Worm (Caenorhabditis elegans): ENCODE data around the gene C31B8.16.

The C31B8.16 gene

DNA sequence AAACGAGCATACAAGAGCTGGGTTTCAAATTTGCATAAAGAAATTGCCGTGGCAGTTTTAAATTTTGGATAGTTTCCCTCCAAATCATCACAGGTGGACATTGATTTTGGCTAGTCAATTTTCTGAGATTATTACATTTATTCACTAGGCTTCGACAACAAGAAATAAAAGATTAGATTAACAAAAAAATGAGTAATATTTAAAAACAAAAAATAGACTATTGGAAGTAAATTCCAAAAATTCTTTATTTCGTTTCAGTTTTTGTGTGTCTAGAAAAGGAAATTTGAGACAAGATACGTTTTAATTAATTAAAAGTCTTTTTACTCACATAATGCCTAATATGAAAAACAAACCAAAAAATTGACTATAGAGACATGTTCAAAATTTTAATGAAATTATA, 28.3 kb downstream of the C31B8.16 start, which contains the start of gene srw-142:
Gene srw-142 (minus strand): TSS at position 101 of the 400 bp plus-strand sequence.
- no peak for TF ChIP-seq elt-2 (tag; optimal IDR thresholded peaks at IDR 0.05)
- TF ChIP-seq aly-2 (tag; optimal IDR thresholded peaks at IDR 0.05): no peak
- no peak for TF ChIP-seq nhr-23 (tag; optimal IDR thresholded peaks at IDR 0.05)
- no peak for TF ChIP-seq lin-15B (tag; optimal IDR thresholded peaks at IDR 0.05)
- TF ChIP-seq skn-1 (tag; optimal IDR thresholded peaks at IDR 0.05): no peak
- no peak for TF ChIP-seq mdl-1 (tag; optimal IDR thresholded peaks at IDR 0.05)
- no peak for TF ChIP-seq ceh-82 (tag; optimal IDR thresholded peaks at IDR 0.05)
- no peak for TF ChIP-seq zag-1 (tag; optimal IDR thresholded peaks at IDR 0.05)
- no peak for TF ChIP-seq ZK546.5 (tag; optimal IDR thresholded peaks at IDR 0.05)
- TF ChIP-seq mml-1 (tag; optimal IDR thresholded peaks at IDR 0.05): no peak
- TF ChIP-seq nhr-76 (tag; optimal IDR thresholded peaks at IDR 0.05): no peak
- TF ChIP-seq fkh-2 (tag; optimal IDR thresholded peaks at IDR 0.05): no peak
- no peak for TF ChIP-seq tbx-2 (tag; optimal IDR thresholded peaks at IDR 0.05)
- no peak for TF ChIP-seq nhr-237 (tag; optimal IDR thresholded peaks at IDR 0.05)

- TF ChIP-seq fkh-10 (GFP tag; optimal IDR thresholded peaks at IDR 0.05) (no peak), mdl-1 (tag; optimal IDR thresholded peaks at IDR 0.05) (no peak)
These were observed 31.0 kb downstream of the C31B8.16 start, which contains the start of gene srw-144 for ce11 chrV:2960894-2961293. Gene srw-144 (minus strand): TSS chrV:2960994.

DNA sequence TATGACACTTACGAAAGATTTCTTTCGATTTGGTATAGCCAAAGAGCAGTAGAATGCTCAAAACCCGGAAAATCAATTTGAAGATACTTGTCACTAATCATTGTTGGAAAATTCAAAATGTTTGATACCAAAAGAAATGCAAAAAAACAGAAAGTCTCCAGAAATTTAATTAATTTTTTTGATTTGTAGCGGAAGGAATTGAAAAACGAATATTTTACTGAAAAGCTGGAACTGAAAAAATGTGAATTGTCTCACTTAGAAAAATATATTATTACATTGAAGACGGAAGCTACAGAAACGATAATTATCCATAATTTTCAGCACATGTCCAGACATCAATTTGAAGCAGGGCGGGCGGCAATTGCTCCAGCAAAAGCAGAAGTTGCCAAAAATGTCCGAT, 33.1 kb downstream of the C31B8.16 start, which contains the start of gene srw-138:
Gene srw-138 (minus strand): TSS at position 101 of the 400 bp plus-strand sequence.
- TF ChIP-seq snpc-4 (tag; optimal IDR thresholded peaks at IDR 0.05): no peak
- TF ChIP-seq fkh-10 (GFP tag; optimal IDR thresholded peaks at IDR 0.05): no peak
- no peak for TF ChIP-seq pqm-1 (tag; optimal IDR thresholded peaks at IDR 0.05)
- no peak for TF ChIP-seq nhr-237 (tag; optimal IDR thresholded peaks at IDR 0.05)
- no peak for TF ChIP-seq nhr-12 (tag; optimal IDR thresholded peaks at IDR 0.05)
- no peak for TF ChIP-seq zag-1 (tag; optimal IDR thresholded peaks at IDR 0.05)
- TF ChIP-seq nhr-76 (tag; optimal IDR thresholded peaks at IDR 0.05): no peak
- no peak for TF ChIP-seq daf-12 (tag; optimal IDR thresholded peaks at IDR 0.05)
- TF ChIP-seq ceh-82 (tag; optimal IDR thresholded peaks at IDR 0.05): no peak
- no peak for TF ChIP-seq hmg-11 (tag; optimal IDR thresholded peaks at IDR 0.05)
- TF ChIP-seq nhr-43 (tag; optimal IDR thresholded peaks at IDR 0.05; ENCODE audit: poor library complexity, severe bottlenecking): no peak
- TF ChIP-seq ZK546.5 (tag; optimal IDR thresholded peaks at IDR 0.05): no peak
- TF ChIP-seq egl-27 (tag; optimal IDR thresholded peaks at IDR 0.05): no peak
- no peak for TF ChIP-seq tbx-2 (tag; optimal IDR thresholded peaks at IDR 0.05)
- no peak for TF ChIP-seq jun-1 (tag; optimal IDR thresholded peaks at IDR 0.05)
- no peak for TF ChIP-seq nhr-77 (tag; optimal IDR thresholded peaks at IDR 0.05)
- TF ChIP-seq nfya-1 (tag; optimal IDR thresholded peaks at IDR 0.05; ENCODE audit: insufficient read depth): no peak
- no peak for TF ChIP-seq nhr-28 (tag; optimal IDR thresholded peaks at IDR 0.05)
- no peak for TF ChIP-seq egl-5 (tag; optimal IDR thresholded peaks at IDR 0.05)

- no peak for TF ChIP-seq lin-15B (tag; optimal IDR thresholded peaks at IDR 0.05)
These were observed 34.9 kb downstream of the C31B8.16 start, which contains the start of gene srh-88 for ce11 chrV:2964786-2965185. Gene srh-88 (minus strand): TSS chrV:2964886.

ce11 chrV:2971307-2971999, 41.6 kb downstream of the C31B8.16 start, which contains the start of gene srw-129:
Gene srw-129 (plus strand): TSS chrV:2971949.
- TF ChIP-seq ama-1 (optimal IDR thresholded peaks at IDR 0.05) (no peak), unc-62 (GFP tag; optimal IDR thresholded peaks at IDR 0.05) (no peak), lin-39 (tag; optimal IDR thresholded peaks at IDR 0.05) (no peak), ceh-82 (tag; optimal IDR thresholded peaks at IDR 0.05) (no peak), nhr-76 (tag; optimal IDR thresholded peaks at IDR 0.05) (no peak), fkh-2 (tag; optimal IDR thresholded peaks at IDR 0.05) (no peak), nhr-43 (tag; optimal IDR thresholded peaks at IDR 0.05; ENCODE audit: poor library complexity, severe bottlenecking) (no peak), nfya-1 (tag; optimal IDR thresholded peaks at IDR 0.05; ENCODE audit: insufficient read depth) (no peak), lin-15B (tag; optimal IDR thresholded peaks at IDR 0.05) (no peak), nhr-12 (tag; optimal IDR thresholded peaks at IDR 0.05) (no peak), ceh-9 (tag; optimal IDR thresholded peaks at IDR 0.05) (no peak), elt-2 (tag; optimal IDR thresholded peaks at IDR 0.05) (no peak), tbx-2 (tag; optimal IDR thresholded peaks at IDR 0.05) (no peak), egl-27 (tag; optimal IDR thresholded peaks at IDR 0.05) (no peak), elt-1 (tag; optimal IDR thresholded peaks at IDR 0.05) (no peak), nhr-23 (tag; optimal IDR thresholded peaks at IDR 0.05) (no peak), ztf-11 (tag; optimal IDR thresholded peaks at IDR 0.05) (no peak), snpc-4 (tag; optimal IDR thresholded peaks at IDR 0.05) (no peak)

Data from whole organism, L3 larva.